Fruit fly (Drosophila melanogaster) Kc167 (cell line): ENCODE data around the gene CG12010.

ENCODE experiments used
- Sin3A ChIP-seq: fragments of >200 bp; optimal IDR thresholded peaks from 2 replicates; lab custom pipeline; 2018; ENCODE audit warnings: missing external identifiers
- psq ChIP-seq: fragments of >200 bp; optimal IDR thresholded peaks from 2 replicates; lab custom pipeline; 2017; ENCODE audit warnings: missing external identifiers

DNA sequence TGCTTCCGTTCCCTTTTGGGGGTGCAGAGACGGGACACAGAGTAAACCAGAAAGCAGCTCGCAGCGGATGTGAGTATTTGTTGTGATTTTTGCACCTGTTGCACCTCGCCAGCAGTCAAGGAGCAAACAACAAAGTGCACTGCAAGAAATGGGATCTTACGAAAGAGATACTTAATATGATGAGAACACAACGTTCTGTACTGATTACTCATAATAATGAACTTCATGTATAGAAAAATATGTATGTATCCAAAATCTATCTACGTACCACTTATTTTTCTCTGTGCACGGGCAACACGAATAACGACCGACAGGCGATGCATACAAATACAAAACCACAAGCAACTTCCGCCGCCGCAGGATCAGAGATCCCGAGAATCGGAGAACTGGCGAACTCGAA, 23.8 kb downstream of the CG12010 start:
- TF ChIP-seq psq (lab: Kevin White, UChicago) (no peak), Sin3A (lab: Kevin White, UChicago) (no peak)
